Worm (Caenorhabditis elegans): ENCODE data around the gene Y39A1A.20.

Gene Y39A1A.20

ce11 chrIII:10694294-10694693 is 6.1 kb downstream of the Y39A1A.20 start, which contains the start of the genes Y39A1A.18 and fmo-3:
TSS of gene Y39A1A.18 (minus strand) at chrIII:10694485.
TSS of gene fmo-3 (plus strand) at chrIII:10694681.
- TF ChIP-seq ceh-43 (GFP tag; optimal IDR thresholded peaks at IDR 0.05) (no peak), sptf-1 (tag; optimal IDR thresholded peaks at IDR 0.05) (no peak), unc-120 (tag; optimal IDR thresholded peaks at IDR 0.05; ENCODE audit: poor library complexity, severe bottlenecking) (no peak), pha-4 (tag; optimal IDR thresholded peaks at IDR 0.05) (no peak), bed-3 (GFP tag; optimal IDR thresholded peaks at IDR 0.05) (no peak), ceh-83 (GFP tag; optimal IDR thresholded peaks at IDR 0.05) (no peak), ham-2 (GFP tag; optimal IDR thresholded peaks at IDR 0.05) (no peak), unc-39 (tag; optimal IDR thresholded peaks at IDR 0.05) (no peak), lsy-2 (tag; optimal IDR thresholded peaks at IDR 0.05) (no peak), mls-2 (tag; optimal IDR thresholded peaks at IDR 0.05) (no peak), nhr-2 (tag; optimal IDR thresholded peaks at IDR 0.05) (no peak), elt-1 (tag; optimal IDR thresholded peaks at IDR 0.05; ENCODE audit: borderline replicate concordance, insufficient read depth) (no peak), nhr-237 (tag; optimal IDR thresholded peaks at IDR 0.05) (no peak), mep-1 (tag; optimal IDR thresholded peaks at IDR 0.05) (no peak), flh-1 (GFP tag; optimal IDR thresholded peaks at IDR 0.05) (no peak), lin-13 (tag; optimal IDR thresholded peaks at IDR 0.05) (no peak)

ce11 chrIII:10691019-10691418 is 9.3 kb downstream of the Y39A1A.20 start, which contains the start of gene Y39A1A.17:
TSS of gene Y39A1A.17 (minus strand) at chrIII:10691119.
- no peak for TF ChIP-seq bed-3 (GFP tag; optimal IDR thresholded peaks at IDR 0.05)
- no peak for TF ChIP-seq lin-32 (GFP tag; optimal IDR thresholded peaks at IDR 0.05)
- TF ChIP-seq cnd-1 (tag; optimal IDR thresholded peaks at IDR 0.05): no peak
- no peak for TF ChIP-seq unc-39 (tag; optimal IDR thresholded peaks at IDR 0.05)
- TF ChIP-seq drap-1 (GFP tag; optimal IDR thresholded peaks at IDR 0.05): no peak
- TF ChIP-seq mab-5 (tag; optimal IDR thresholded peaks at IDR 0.05): no peak
- no peak for TF ChIP-seq lin-13 (tag; optimal IDR thresholded peaks at IDR 0.05)
- TF ChIP-seq nhr-2 (tag; optimal IDR thresholded peaks at IDR 0.05): no peak
- TF ChIP-seq unc-120 (tag; optimal IDR thresholded peaks at IDR 0.05; ENCODE audit: poor library complexity, severe bottlenecking): no peak
- TF ChIP-seq pha-4 (tag; optimal IDR thresholded peaks at IDR 0.05): no peak
- no peak for TF ChIP-seq M03D4.4 (tag; optimal IDR thresholded peaks at IDR 0.05)
- no peak for TF ChIP-seq sptf-1 (tag; optimal IDR thresholded peaks at IDR 0.05)

- TF ChIP-seq unc-62 (GFP tag; optimal IDR thresholded peaks at IDR 0.05) (no peak), sptf-1 (tag; optimal IDR thresholded peaks at IDR 0.05) (no peak), elt-1 (tag; optimal IDR thresholded peaks at IDR 0.05; ENCODE audit: borderline replicate concordance, insufficient read depth) (no peak), nhr-76 (tag; optimal IDR thresholded peaks at IDR 0.05) (no peak), sem-2 (GFP tag; optimal IDR thresholded peaks at IDR 0.05) (no peak), blmp-1 (tag; optimal IDR thresholded peaks at IDR 0.05) (no peak), ham-2 (GFP tag; optimal IDR thresholded peaks at IDR 0.05) (no peak), unc-39 (tag; optimal IDR thresholded peaks at IDR 0.05) (no peak), lin-32 (GFP tag; optimal IDR thresholded peaks at IDR 0.05) (no peak), pha-4 (tag; optimal IDR thresholded peaks at IDR 0.05) (no peak), mls-2 (tag; optimal IDR thresholded peaks at IDR 0.05) (no peak), hlh-1 (tag; optimal IDR thresholded peaks at IDR 0.05) (no peak), snpc-4 (tag; optimal IDR thresholded peaks at IDR 0.05) (no peak), ceh-83 (GFP tag; optimal IDR thresholded peaks at IDR 0.05) (no peak), zip-8 (tag; optimal IDR thresholded peaks at IDR 0.05) (no peak), mep-1 (tag; optimal IDR thresholded peaks at IDR 0.05) (no peak), nhr-28 (tag; optimal IDR thresholded peaks at IDR 0.05) (no peak)
Measured at ce11 chrIII:10689057-10689456, 11.3 kb downstream of the Y39A1A.20 start, which contains the start of gene Y39A1A.31. TSS of gene Y39A1A.31 (minus strand) at chrIII:10689157.

- no peak for TF ChIP-seq nhr-76 (tag; optimal IDR thresholded peaks at IDR 0.05)
- no peak for TF ChIP-seq pha-4 (tag; optimal IDR thresholded peaks at IDR 0.05)
Measured at ce11 chrIII:10678971-10679370, 21.4 kb downstream of the Y39A1A.20 start, which contains the start of gene Y39A1A.16. TSS of gene Y39A1A.16 (plus strand) at chrIII:10679271.

ce11 chrIII:10671894-10672293 is 28.5 kb downstream of the Y39A1A.20 start:
- TF ChIP-seq ham-2 (GFP tag; optimal IDR thresholded peaks at IDR 0.05) (peak; percentile 10), cnd-1 (tag; optimal IDR thresholded peaks at IDR 0.05) (no peak), ceh-83 (GFP tag; optimal IDR thresholded peaks at IDR 0.05) (peak; percentile 42), zip-8 (tag; optimal IDR thresholded peaks at IDR 0.05) (no peak), blmp-1 (tag; optimal IDR thresholded peaks at IDR 0.05) (peak; percentile 70)
